Worm (Caenorhabditis elegans) whole organism, mixed stage, embryonic: ENCODE data around the gene T24E12.10.

Experiments used
- M03D4.4 ChIP-seq: sonication (generic microtip); optimal IDR thresholded peaks from 2 replicates; lab custom pipeline; 2017; ENCODE audit warnings: mild to moderate bottlenecking, missing genetic modification characterization, missing compliant biosample characterization
- elt-1 ChIP-seq: sonication (generic microtip); optimal IDR thresholded peaks from 2 replicates; lab custom pipeline; 2017; ENCODE audit warnings: missing genetic modification characterization, mild to moderate bottlenecking, missing compliant biosample characterization, antibody characterized with exemption, moderate library complexity, borderline replicate concordance; ENCODE audit not compliant: insufficient read depth
- ztf-11 ChIP-seq: fragments of 150-350 bp; optimal IDR thresholded peaks from 2 replicates; lab custom pipeline; 2014; ENCODE audit warnings: missing biosample characterization, missing genetic modification characterization

ce11 chrII:3785257-3785656 lies 12.2 kb upstream of the T24E12.10 start, which contains the start of gene T24E12.1:
- TF ChIP-seq elt-1 (tag; lab: Kevin White, UChicago): no peak
- no peak for TF ChIP-seq M03D4.4 (tag; lab: Kevin White, UChicago)
- no peak for TF ChIP-seq ztf-11
